Worm (Caenorhabditis elegans) whole organism, midembryonic: ENCODE data around the gene nhr-268.

Experiments
- T22C8.4 ChIP-seq: fragments of 200-800 bp; sonication (Bioruptor generic); IDR thresholded peaks from 2 replicates; pipeline ENCODE4 v1.3.6; 2022; ENCODE audit warnings: missing genetic modification characterization, missing compliant biosample characterization
- cog-1 ChIP-seq: sonication (generic microtip); optimal IDR thresholded peaks from 2 replicates; lab custom pipeline; 2016; ENCODE audit warnings: missing genetic modification characterization, missing compliant biosample characterization
- flt-1 ChIP-seq: fragments of 200-800 bp; sonication (Bioruptor generic); IDR thresholded peaks from 2 replicates; pipeline ENCODE4 v1.3.6; 2022; ENCODE audit warnings: missing genetic modification characterization, missing compliant biosample characterization
- klf-2 ChIP-seq: fragments of 200-800 bp; sonication (Bioruptor generic); conservative IDR thresholded peaks from 2 replicates; pipeline ENCODE4 v1.3.6; 2022; ENCODE audit warnings: missing genetic modification reagents, missing genetic modification characterization, missing compliant biosample characterization
- med-1 ChIP-seq: sonication (generic microtip); optimal IDR thresholded peaks from 2 replicates; lab custom pipeline; 2017; ENCODE audit warnings: missing genetic modification characterization, mild to moderate bottlenecking, missing compliant biosample characterization, antibody characterized with exemption, missing genetic modification reagents; ENCODE audit not compliant: insufficient read depth
- ref-1 ChIP-seq: fragments of 200-800 bp; sonication (Bioruptor generic); conservative IDR thresholded peaks from 2 replicates; pipeline ENCODE4 v1.3.6; 2022; ENCODE audit warnings: missing genetic modification reagents, missing genetic modification characterization, missing compliant biosample characterization
- tab-1 ChIP-seq: fragments of 200-800 bp; sonication (Bioruptor generic); IDR thresholded peaks from 2 replicates; pipeline ENCODE4 v1.3.6; 2022; ENCODE audit warnings: missing genetic modification characterization, missing compliant biosample characterization
- ztf-23 ChIP-seq: fragments of 200-800 bp; sonication (Bioruptor generic); IDR thresholded peaks from 2 replicates; pipeline ENCODE4 v1.3.6; 2022; ENCODE audit warnings: missing genetic modification reagents, missing genetic modification characterization, missing compliant biosample characterization
- ztf-29 ChIP-seq: fragments of 200-800 bp; sonication (Bioruptor generic); IDR thresholded peaks from 2 replicates; pipeline ENCODE4 v1.3.6; 2022; ENCODE audit warnings: missing genetic modification reagents, missing genetic modification characterization, missing compliant biosample characterization

- TF ChIP-seq klf-2 (GFP tag; lab: Robert Waterston, UW) (no peak), ztf-29 (GFP tag; lab: Robert Waterston, UW) (no peak), tab-1 (GFP tag; lab: Robert Waterston, UW) (no peak), flt-1 (no peak), ztf-23 (GFP tag; lab: Robert Waterston, UW) (no peak), T22C8.4 (no peak), ref-1 (no peak), med-1 (GFP tag; lab: Kevin White, UChicago) (no peak), cog-1 (tag; lab: Kevin White, UChicago) (no peak)
These were observed 9.7 kb downstream of the nhr-268 start, which contains the start of gene nhr-199 for ce11 chrV:15699799-15700198.
